Fruit fly (Drosophila melanogaster) whole organism, embryonic: ENCODE measurements around the gene Idh3a.

Experiments
- Atf3 ChIP-seq: fragments of 200-800 bp; sonication (Bioruptor generic); optimal IDR thresholded peaks from 3 replicates; lab custom pipeline; 2016; ENCODE audit warnings: missing biosample characterization, missing genetic modification characterization
- Bteb2 ChIP-seq: fragments of 200-800 bp; sonication (Bioruptor generic); optimal IDR thresholded peaks from 2 replicates; lab custom pipeline; 2016; ENCODE audit warnings: missing biosample characterization, missing genetic modification characterization
- CG10565 ChIP-seq: fragments of 200-800 bp; sonication (Bioruptor generic); optimal IDR thresholded peaks from 3 replicates; lab custom pipeline; 2016; ENCODE audit warnings: missing biosample characterization, mild to moderate bottlenecking, missing genetic modification characterization
- CG12299 ChIP-seq: fragments of 200-800 bp; sonication (Bioruptor generic); optimal IDR thresholded peaks from 2 replicates; lab custom pipeline; 2018; ENCODE audit warnings: missing biosample characterization, mild to moderate bottlenecking, missing genetic modification characterization
- CG12942 ChIP-seq: fragments of 200-800 bp; sonication (Bioruptor generic); optimal IDR thresholded peaks from 3 replicates; lab custom pipeline; 2016; ENCODE audit warnings: missing biosample characterization, missing genetic modification characterization
- CG13296 ChIP-seq: fragments of 200-800 bp; sonication (Bioruptor generic); optimal IDR thresholded peaks from 3 replicates; lab custom pipeline; 2018; ENCODE audit warnings: missing biosample characterization, mild to moderate bottlenecking, missing genetic modification characterization
- CG13894 ChIP-seq: fragments of 200-800 bp; sonication (Bioruptor generic); optimal IDR thresholded peaks from 3 replicates; lab custom pipeline; 2018; ENCODE audit warnings: missing biosample characterization, mild to moderate bottlenecking, missing genetic modification characterization, moderate library complexity
- CG15479 ChIP-seq: fragments of 200-800 bp; sonication (Bioruptor generic); optimal IDR thresholded peaks from 3 replicates; lab custom pipeline; 2019; ENCODE audit warnings: missing biosample characterization, mild to moderate bottlenecking, missing genetic modification characterization, moderate library complexity
- CG15514 ChIP-seq: fragments of 200-800 bp; sonication (Bioruptor generic); optimal IDR thresholded peaks from 3 replicates; lab custom pipeline; 2017; ENCODE audit warnings: missing biosample characterization, missing genetic modification characterization, mild to moderate bottlenecking, moderate library complexity, missing genetic modification reagents
- CG17186 ChIP-seq: fragments of 200-800 bp; sonication (Bioruptor generic); optimal IDR thresholded peaks from 3 replicates; lab custom pipeline; 2017; ENCODE audit warnings: missing biosample characterization, missing genetic modification reagents, missing genetic modification characterization
- CG17385 ChIP-seq: fragments of 200-800 bp; sonication (Bioruptor generic); optimal IDR thresholded peaks from 3 replicates; lab custom pipeline; 2018; ENCODE audit warnings: missing biosample characterization, mild to moderate bottlenecking, missing genetic modification characterization
- CG17802 ChIP-seq: fragments of 200-800 bp; sonication (Bioruptor generic); optimal IDR thresholded peaks from 2 replicates; lab custom pipeline; 2018; ENCODE audit warnings: missing biosample characterization, mild to moderate bottlenecking, missing genetic modification characterization, moderate library complexity
- CG18476 ChIP-seq: fragments of 200-800 bp; sonication (Bioruptor generic); optimal IDR thresholded peaks from 2 replicates; lab custom pipeline; 2016; ENCODE audit warnings: missing biosample characterization, mild to moderate bottlenecking, missing genetic modification characterization
- CG30431 ChIP-seq: fragments of 200-800 bp; sonication (Bioruptor generic); optimal IDR thresholded peaks from 2 replicates; lab custom pipeline; 2017; ENCODE audit warnings: missing biosample characterization, missing genetic modification characterization
- CG3163 ChIP-seq: fragments of 200-800 bp; sonication (Bioruptor generic); optimal IDR thresholded peaks from 3 replicates; lab custom pipeline; 2016; ENCODE audit warnings: missing biosample characterization, missing genetic modification characterization
- CG33213 ChIP-seq: fragments of 200-800 bp; sonication (Bioruptor generic); optimal IDR thresholded peaks from 3 replicates; lab custom pipeline; 2016; ENCODE audit warnings: missing biosample characterization, missing genetic modification characterization
- CG4328 ChIP-seq: fragments of 200-800 bp; sonication (Bioruptor generic); optimal IDR thresholded peaks from 3 replicates; lab custom pipeline; 2017; ENCODE audit warnings: missing biosample characterization, missing genetic modification reagents, missing genetic modification characterization
- CG4854 ChIP-seq: fragments of 200-800 bp; sonication (Bioruptor generic); optimal IDR thresholded peaks from 2 replicates; lab custom pipeline; 2016; ENCODE audit warnings: missing biosample characterization, missing genetic modification characterization, inconsistent platforms
- CG6683 ChIP-seq: fragments of 200-800 bp; sonication (Bioruptor generic); optimal IDR thresholded peaks from 2 replicates; lab custom pipeline; 2017; ENCODE audit warnings: missing biosample characterization, mild to moderate bottlenecking, missing genetic modification characterization, missing genetic modification reagents
- CG7745 ChIP-seq: fragments of 200-800 bp; sonication (Bioruptor generic); optimal IDR thresholded peaks from 2 replicates; lab custom pipeline; 2018; ENCODE audit warnings: missing biosample characterization, mild to moderate bottlenecking, missing genetic modification characterization, moderate library complexity
- CG7987 ChIP-seq: fragments of 200-800 bp; sonication (Bioruptor generic); optimal IDR thresholded peaks from 2 replicates; lab custom pipeline; 2018; ENCODE audit warnings: missing biosample characterization, mild to moderate bottlenecking, missing genetic modification characterization, moderate library complexity
- CG8765 ChIP-seq: fragments of 200-800 bp; sonication (Bioruptor generic); IDR thresholded peaks from 2 replicates; pipeline ENCODE4 v1.3.6; 2022; ENCODE audit warnings: missing biosample characterization, missing genetic modification characterization
- CG8924 ChIP-seq: fragments of 200-800 bp; optimal IDR thresholded peaks from 3 replicates; lab custom pipeline; 2019; ENCODE audit warnings: missing biosample characterization, mild to moderate bottlenecking, missing genetic modification characterization, moderate library complexity
- CG8944 ChIP-seq: fragments of 200-800 bp; sonication (Bioruptor generic); optimal IDR thresholded peaks from 3 replicates; lab custom pipeline; 2016; ENCODE audit warnings: missing biosample characterization, missing genetic modification characterization
- Doc3 ChIP-seq: fragments of 200-800 bp; sonication (Bioruptor generic); IDR thresholded peaks from 3 replicates; pipeline ENCODE4 v1.3.6; 2022; ENCODE audit warnings: missing biosample characterization, missing genetic modification characterization; ENCODE audit not compliant: partially characterized antibody
- Dp ChIP-seq: fragments of 200-800 bp; sonication (Bioruptor generic); optimal IDR thresholded peaks from 2 replicates; lab custom pipeline; 2018; ENCODE audit warnings: missing biosample characterization, mild to moderate bottlenecking, missing genetic modification characterization, moderate library complexity
- E2f1 ChIP-seq: fragments of 200-800 bp; sonication (Bioruptor generic); IDR thresholded peaks from 2 replicates; pipeline ENCODE4 v1.3.6; 2022; ENCODE audit warnings: missing biosample characterization, missing genetic modification characterization
- Ets97D ChIP-seq: fragments of 200-800 bp; sonication (Bioruptor generic); optimal IDR thresholded peaks from 3 replicates; lab custom pipeline; 2016; ENCODE audit warnings: missing biosample characterization, missing genetic modification characterization
- HLH4C ChIP-seq: fragments of 200-800 bp; sonication (Bioruptor generic); IDR thresholded peaks from 3 replicates; pipeline ENCODE4 v1.3.6; 2022; ENCODE audit warnings: missing biosample characterization, missing genetic modification characterization; ENCODE audit not compliant: partially characterized antibody
- Sin3A ChIP-seq: fragments of >200 bp; optimal IDR thresholded peaks from 2 replicates; lab custom pipeline; 2018
- Sry-δ ChIP-seq: fragments of 200-800 bp; sonication (Bioruptor generic); optimal IDR thresholded peaks from 2 replicates; lab custom pipeline; 2016; ENCODE audit warnings: missing biosample characterization, missing genetic modification characterization
- Usf ChIP-seq: fragments of 200-800 bp; sonication (Bioruptor generic); optimal IDR thresholded peaks from 2 replicates; lab custom pipeline; 2017; ENCODE audit warnings: missing genotype, missing biosample characterization, missing genetic modification characterization
- Vsx1 ChIP-seq: fragments of 200-800 bp; sonication (Bioruptor generic); optimal IDR thresholded peaks from 2 replicates; lab custom pipeline; 2017; ENCODE audit warnings: missing biosample characterization, mild to moderate bottlenecking, missing genetic modification characterization, missing genetic modification reagents
- al ChIP-seq: fragments of 200-800 bp; sonication (Bioruptor generic); IDR thresholded peaks from 2 replicates; pipeline ENCODE4 v1.3.6; 2022; ENCODE audit warnings: missing biosample characterization, missing genetic modification characterization
- ara ChIP-seq: fragments of 200-800 bp; sonication (Bioruptor generic); IDR thresholded peaks from 2 replicates; pipeline ENCODE4 v1.3.6; 2022; ENCODE audit warnings: missing biosample characterization, missing genetic modification characterization
- chm ChIP-seq: fragments of 200-800 bp; sonication (Bioruptor generic); IDR thresholded peaks from 2 replicates; pipeline ENCODE4 v1.3.6; 2022; ENCODE audit warnings: missing biosample characterization, missing genetic modification characterization
- crc ChIP-seq: fragments of 200-800 bp; sonication (Bioruptor generic); optimal IDR thresholded peaks from 2 replicates; lab custom pipeline; 2016; ENCODE audit warnings: missing biosample characterization, missing genetic modification characterization
- gfzf ChIP-seq: fragments of 200-800 bp; sonication (Bioruptor generic); optimal IDR thresholded peaks from 2 replicates; lab custom pipeline; 2016; ENCODE audit warnings: missing biosample characterization, mild to moderate bottlenecking, missing genetic modification characterization, moderate library complexity
- gro ChIP-seq: fragments of 200-800 bp; sonication (Bioruptor generic); optimal IDR thresholded peaks from 2 replicates; lab custom pipeline; 2016; ENCODE audit warnings: missing biosample characterization, missing genetic modification characterization
- hb ChIP-seq: fragments of 200-800 bp; sonication (Bioruptor generic); IDR thresholded peaks from 3 replicates; pipeline ENCODE4 v1.3.6; 2022; ENCODE audit warnings: missing biosample characterization, missing genetic modification characterization; ENCODE audit not compliant: partially characterized antibody
- inv ChIP-seq: fragments of 200-800 bp; sonication (Bioruptor generic); IDR thresholded peaks from 2 replicates; pipeline ENCODE4 v1.3.6; 2022; ENCODE audit warnings: missing biosample characterization, missing genetic modification characterization; ENCODE audit not compliant: partially characterized antibody
- lola ChIP-seq, 3 experiments: fragments of >200 bp in 2 of 3; fragments of 200-800 bp in 1 of 3; sonication (Bioruptor generic) in 1 of 3; optimal IDR thresholded peaks; 2 replicates each; lab custom pipeline; 2017 to 2019; ENCODE audit warnings: missing biosample characterization in 3 of 3, missing genetic modification characterization in 3 of 3, mild to moderate bottlenecking in 1 of 3, moderate library complexity in 1 of 3
- pfk ChIP-seq: fragments of 200-800 bp; sonication (Bioruptor generic); optimal IDR thresholded peaks from 2 replicates; lab custom pipeline; 2018; ENCODE audit warnings: missing biosample characterization, mild to moderate bottlenecking, missing genetic modification characterization, moderate library complexity
- pnt ChIP-seq: fragments of 200-800 bp; sonication (Bioruptor generic); optimal IDR thresholded peaks from 3 replicates; lab custom pipeline; 2016; ENCODE audit warnings: missing biosample characterization, missing genetic modification characterization
- psq ChIP-seq: fragments of 200-800 bp; sonication (Bioruptor generic); optimal IDR thresholded peaks from 2 replicates; lab custom pipeline; 2017; ENCODE audit warnings: missing biosample characterization, missing genetic modification characterization
- pzg ChIP-seq: fragments of 200-800 bp; sonication (Bioruptor generic); optimal IDR thresholded peaks from 3 replicates; lab custom pipeline; 2018; ENCODE audit warnings: missing biosample characterization, mild to moderate bottlenecking, missing genetic modification characterization, moderate library complexity
- sd ChIP-seq: fragments of 200-800 bp; sonication (Bioruptor generic); optimal IDR thresholded peaks from 3 replicates; lab custom pipeline; 2018; ENCODE audit warnings: missing biosample characterization, mild to moderate bottlenecking, missing genetic modification characterization, moderate library complexity
- so ChIP-seq: fragments of 200-800 bp; sonication (Bioruptor generic); IDR thresholded peaks from 3 replicates; pipeline ENCODE4 v1.3.6; 2022; ENCODE audit warnings: missing biosample characterization, missing genetic modification characterization
- twi ChIP-seq: fragments of 200-800 bp; optimal IDR thresholded peaks from 2 replicates; lab custom pipeline; 2019; ENCODE audit warnings: missing biosample characterization, mild to moderate bottlenecking, missing genetic modification characterization, moderate library complexity
- wek ChIP-seq: fragments of 200-800 bp; sonication (Bioruptor generic); optimal IDR thresholded peaks from 3 replicates; lab custom pipeline; 2018; ENCODE audit warnings: missing biosample characterization, mild to moderate bottlenecking, missing genetic modification characterization, moderate library complexity
- yki ChIP-seq: fragments of >200 bp; optimal IDR thresholded peaks from 3 replicates; lab custom pipeline; 2018

Idh3a gene

dm6 chrX:19479869-19480326 lies 41.7 kb downstream of the Idh3a start, which contains the start of the genes Naa15-16 and mRpS14 (continued):
- TF ChIP-seq hb (GFP tag; lab: Robert Waterston, UW) (peak; percentile 74; the same call in 2 of the 3 replicates), crc (GFP tag; lab: Kevin White, UChicago) (no peak), CG17385 (peak; percentile 87), sd (tag; lab: Kevin White, UChicago) (no peak), CG15479 (GFP tag; lab: Kevin White, UChicago) (no peak), twi (tag; lab: Kevin White, UChicago) (peak; percentile 22), HLH4C (peak; percentile 75), gfzf (GFP tag; lab: Kevin White, UChicago) (peak; percentile 14), CG17802 (tag; lab: Kevin White, UChicago) (no peak), CG10565 (no peak), CG13894 (tag; lab: Kevin White, UChicago) (no peak), pzg (GFP tag; lab: Kevin White, UChicago) (peak; percentile 84), Bteb2 (no peak), CG4328 (GFP tag; lab: Kevin White, UChicago) (no peak), E2f1 (GFP tag; lab: Robert Waterston, UW) (no peak), Usf (GFP tag; lab: Kevin White, UChicago) (no peak), Doc3 (0 out of 3 replicates have a peak, but pooled peaks have one; percentile 25), CG12299 (tag; lab: Kevin White, UChicago) (no peak), wek (GFP tag; lab: Kevin White, UChicago) (no peak), CG17186 (GFP tag; lab: Kevin White, UChicago) (peak; percentile 79), yki (lab: Kevin White, UChicago) (peak; percentile 78), CG15514 (peak; percentile 70), inv (peak; percentile 39; the same call in 1 of the 2 replicates), gro (no peak), CG12942 (GFP tag; lab: Kevin White, UChicago) (no peak), CG33213 (GFP tag; lab: Kevin White, UChicago) (no peak), Vsx1 (GFP tag; lab: Kevin White, UChicago) (no peak), CG6683 (GFP tag; lab: Kevin White, UChicago) (no peak), CG8924 (no peak), CG30431 (no peak), Sry-δ (GFP tag; lab: Kevin White, UChicago) (peak; percentile 68), Dp (GFP tag; lab: Kevin White, UChicago) (peak; percentile 79), Atf3 (GFP tag; lab: Kevin White, UChicago) (no peak), CG13296 (no peak), psq (GFP tag; lab: Kevin White, UChicago) (no peak), chm (no peak), al (GFP tag; lab: Robert Waterston, UW) (no peak), Ets97D (GFP tag; lab: Kevin White, UChicago) (peak; percentile 33), pfk (GFP tag; lab: Kevin White, UChicago) (no peak), CG3163 (GFP tag; lab: Kevin White, UChicago) (no peak), CG8765 (GFP tag; lab: Robert Waterston, UW) (no peak), CG7987 (no peak), pnt (GFP tag; lab: Kevin White, UChicago) (no peak), CG8944 (no peak), CG4854 (GFP tag; lab: Kevin White, UChicago) (no peak), CG7745 (no peak), ara (GFP tag; lab: Robert Waterston, UW) (no peak), CG18476 (GFP tag; lab: Kevin White, UChicago) (no peak), Sin3A (lab: Kevin White, UChicago) (peak; percentile 91), so (GFP tag; lab: Robert Waterston, UW) (no peak), lola (GFP tag; optimal IDR thresholded peaks at IDR 0.05; lab: Kevin White, UChicago) (no peak)
